Fruit fly (Drosophila melanogaster) whole organism, embryonic: ENCODE measurements around the gene CG6015.

Experiments
- BtbVII ChIP-seq: fragments of 200-800 bp; sonication (Bioruptor generic); optimal IDR thresholded peaks from 3 replicates; lab custom pipeline; 2017; ENCODE audit warnings: missing biosample characterization, mild to moderate bottlenecking, missing genetic modification characterization
- CG11085 ChIP-seq: fragments of 200-800 bp; sonication (Bioruptor generic); IDR thresholded peaks from 2 replicates; pipeline ENCODE4 v1.3.6; 2022; ENCODE audit warnings: missing biosample characterization, missing genetic modification characterization
- CG13287 ChIP-seq: fragments of 200-800 bp; sonication (Bioruptor generic); IDR thresholded peaks from 2 replicates; pipeline ENCODE4 v1.3.6; 2022; ENCODE audit warnings: missing biosample characterization, missing genetic modification characterization; ENCODE audit not compliant: partially characterized antibody
- CG1602 ChIP-seq: fragments of 200-800 bp; sonication (Bioruptor generic); optimal IDR thresholded peaks from 3 replicates; lab custom pipeline; 2016; ENCODE audit warnings: missing biosample characterization, missing genetic modification characterization
- CG16863 ChIP-seq: fragments of 200-800 bp; sonication (Bioruptor generic); optimal IDR thresholded peaks from 3 replicates; lab custom pipeline; 2016; ENCODE audit warnings: missing biosample characterization, missing genetic modification characterization
- CG18599 ChIP-seq: fragments of 200-800 bp; sonication (Bioruptor generic); optimal IDR thresholded peaks from 3 replicates; lab custom pipeline; 2017; ENCODE audit warnings: missing biosample characterization, missing genetic modification characterization, mild to moderate bottlenecking, moderate library complexity, missing genetic modification reagents
- CG2199 ChIP-seq: fragments of 200-800 bp; sonication (Bioruptor generic); IDR thresholded peaks from 3 replicates; pipeline ENCODE4 v1.3.6; 2022; ENCODE audit warnings: missing biosample characterization, missing genetic modification characterization
- CG42726 ChIP-seq: fragments of 200-800 bp; sonication (Bioruptor generic); IDR thresholded peaks from 2 replicates; pipeline ENCODE4 v1.3.6; 2022; ENCODE audit warnings: missing biosample characterization, missing genetic modification characterization; ENCODE audit not compliant: partially characterized antibody
- CG4617 ChIP-seq: fragments of 200-800 bp; sonication (Bioruptor generic); optimal IDR thresholded peaks from 3 replicates; lab custom pipeline; 2016; ENCODE audit warnings: missing biosample characterization, missing genetic modification characterization, borderline replicate concordance
- CG4854 ChIP-seq: fragments of 200-800 bp; sonication (Bioruptor generic); optimal IDR thresholded peaks from 2 replicates; lab custom pipeline; 2016; ENCODE audit warnings: missing biosample characterization, missing genetic modification characterization, inconsistent platforms
- CG6683 ChIP-seq: fragments of 200-800 bp; sonication (Bioruptor generic); optimal IDR thresholded peaks from 2 replicates; lab custom pipeline; 2017; ENCODE audit warnings: missing biosample characterization, mild to moderate bottlenecking, missing genetic modification characterization, missing genetic modification reagents
- CG6689 ChIP-seq: fragments of 200-800 bp; sonication (Bioruptor generic); IDR thresholded peaks from 2 replicates; pipeline ENCODE4 v1.3.6; 2022; ENCODE audit warnings: missing biosample characterization, missing genetic modification characterization
- CG7271 ChIP-seq: fragments of 200-800 bp; sonication (Bioruptor generic); optimal IDR thresholded peaks from 2 replicates; lab custom pipeline; 2018; ENCODE audit warnings: missing biosample characterization, mild to moderate bottlenecking, missing genetic modification characterization, moderate library complexity
- CG7786 ChIP-seq: fragments of 200-800 bp; sonication (Bioruptor generic); optimal IDR thresholded peaks from 2 replicates; lab custom pipeline; 2016; ENCODE audit warnings: missing biosample characterization, missing genetic modification characterization
- CG8290 ChIP-seq, 3 experiments: fragments of 200-800 bp; sonication (Bioruptor generic); optimal IDR thresholded peaks; 2 replicates each; lab custom pipeline; 2016 to 2019; ENCODE audit warnings: missing biosample characterization in 3 of 3, missing genetic modification characterization in 3 of 3, mild to moderate bottlenecking in 2 of 3, moderate library complexity in 1 of 3
- Dp ChIP-seq: fragments of 200-800 bp; sonication (Bioruptor generic); optimal IDR thresholded peaks from 2 replicates; lab custom pipeline; 2018; ENCODE audit warnings: missing biosample characterization, mild to moderate bottlenecking, missing genetic modification characterization, moderate library complexity
- E2f2 ChIP-seq: fragments of 200-800 bp; sonication (Bioruptor generic); IDR thresholded peaks from 2 replicates; pipeline ENCODE4 v1.3.6; 2022; ENCODE audit warnings: missing biosample characterization, missing genetic modification characterization
- Elba2 ChIP-seq: fragments of 200-800 bp; sonication (Bioruptor generic); optimal IDR thresholded peaks from 3 replicates; lab custom pipeline; 2016; ENCODE audit warnings: missing biosample characterization, missing genetic modification characterization
- Hey ChIP-seq: fragments of 200-800 bp; sonication (Bioruptor generic); optimal IDR thresholded peaks from 3 replicates; lab custom pipeline; 2018; ENCODE audit warnings: missing biosample characterization, mild to moderate bottlenecking, missing genetic modification characterization
- Hmr ChIP-seq: fragments of 200-800 bp; sonication (Bioruptor generic); optimal IDR thresholded peaks from 3 replicates; lab custom pipeline; 2017; ENCODE audit warnings: mild to moderate bottlenecking, missing biosample characterization, missing genetic modification reagents, missing genetic modification characterization
- Hmx ChIP-seq: fragments of 200-800 bp; sonication (Bioruptor generic); optimal IDR thresholded peaks from 2 replicates; lab custom pipeline; 2016; ENCODE audit warnings: missing biosample characterization, missing genetic modification characterization
- Hr78 ChIP-seq, 2 experiments: fragments of 200-800 bp in 1 of 2; fragments of >200 bp in 1 of 2; sonication (Bioruptor generic) in 1 of 2; optimal IDR thresholded peaks; 2 replicates each; lab custom pipeline; 2017 to 2019; ENCODE audit warnings: missing biosample characterization in 2 of 2, missing genetic modification characterization in 2 of 2, mild to moderate bottlenecking in 1 of 2, moderate library complexity in 1 of 2
- Lhr ChIP-seq: fragments of 200-800 bp; sonication (Bioruptor generic); optimal IDR thresholded peaks from 3 replicates; lab custom pipeline; 2017; ENCODE audit warnings: mild to moderate bottlenecking, missing biosample characterization, missing genetic modification reagents, missing genetic modification characterization
- MESR4 ChIP-seq: fragments of 200-800 bp; sonication (Bioruptor generic); optimal IDR thresholded peaks from 2 replicates; lab custom pipeline; 2018; ENCODE audit warnings: missing biosample characterization, mild to moderate bottlenecking, missing genetic modification characterization, moderate library complexity
- Pdp1 ChIP-seq, 2 experiments: fragments of 200-800 bp; sonication (Bioruptor generic); optimal IDR thresholded peaks; 3 replicates each; lab custom pipeline; 2016; ENCODE audit warnings: missing biosample characterization in 2 of 2, missing genetic modification characterization in 2 of 2, mild to moderate bottlenecking in 1 of 2, moderate library complexity in 1 of 2
- Side ChIP-seq: fragments of 200-800 bp; sonication (Bioruptor generic); optimal IDR thresholded peaks from 2 replicates; lab custom pipeline; 2016; ENCODE audit warnings: missing biosample characterization, missing genetic modification characterization
- Sry-δ ChIP-seq: fragments of 200-800 bp; sonication (Bioruptor generic); optimal IDR thresholded peaks from 2 replicates; lab custom pipeline; 2016; ENCODE audit warnings: missing biosample characterization, missing genetic modification characterization
- Stat92E ChIP-seq, 3 experiments: fragments of >200 bp in 2 of 3; fragments of 200-800 bp in 1 of 3; sonication (Bioruptor generic) in 1 of 3; optimal IDR thresholded peaks; 2 replicates each; lab custom pipeline; 2017 to 2019; ENCODE audit warnings: missing biosample characterization in 3 of 3, missing genetic modification characterization in 3 of 3, mild to moderate bottlenecking in 1 of 3, moderate library complexity in 1 of 3
- ato ChIP-seq: fragments of 200-800 bp; sonication (Bioruptor generic); IDR thresholded peaks from 2 replicates; pipeline ENCODE4 v1.3.6; 2022; ENCODE audit warnings: missing biosample characterization, missing genetic modification characterization; ENCODE audit not compliant: partially characterized antibody
- bowl ChIP-seq: fragments of 200-800 bp; sonication (Bioruptor generic); IDR thresholded peaks from 2 replicates; pipeline ENCODE4 v1.3.6; 2022; ENCODE audit warnings: missing biosample characterization, missing genetic modification characterization
- crol ChIP-seq: fragments of 200-800 bp; sonication (Bioruptor generic); IDR thresholded peaks from 2 replicates; pipeline ENCODE4 v1.3.6; 2022; ENCODE audit warnings: missing biosample characterization, missing genetic modification characterization
- dan ChIP-seq: fragments of 200-800 bp; sonication (Bioruptor generic); IDR thresholded peaks from 2 replicates; pipeline ENCODE4 v1.3.6; 2022; ENCODE audit warnings: missing biosample characterization, missing genetic modification characterization
- her ChIP-seq: fragments of 200-800 bp; sonication (Bioruptor generic); optimal IDR thresholded peaks from 2 replicates; lab custom pipeline; 2016; ENCODE audit warnings: missing biosample characterization, missing genetic modification characterization
- ken ChIP-seq: fragments of 200-800 bp; sonication (Bioruptor generic); IDR thresholded peaks from 3 replicates; pipeline ENCODE4 v1.3.6; 2022; ENCODE audit warnings: missing biosample characterization, missing genetic modification characterization
- lbe ChIP-seq: fragments of 200-800 bp; sonication (Bioruptor generic); optimal IDR thresholded peaks from 2 replicates; lab custom pipeline; 2016; ENCODE audit warnings: missing biosample characterization, mild to moderate bottlenecking, missing genetic modification characterization
- nau ChIP-seq: fragments of 200-800 bp; sonication (Bioruptor generic); optimal IDR thresholded peaks from 3 replicates; lab custom pipeline; 2017; ENCODE audit warnings: missing biosample characterization, mild to moderate bottlenecking, missing genetic modification characterization, missing genetic modification reagents
- onecut ChIP-seq: fragments of 200-800 bp; sonication (Bioruptor generic); IDR thresholded peaks from 2 replicates; pipeline ENCODE4 v1.3.6; 2022; ENCODE audit warnings: missing biosample characterization, missing genetic modification characterization
- pb ChIP-seq: fragments of 200-800 bp; sonication (Bioruptor generic); optimal IDR thresholded peaks from 3 replicates; lab custom pipeline; 2016; ENCODE audit warnings: missing biosample characterization, missing genetic modification characterization
- pfk ChIP-seq: fragments of 200-800 bp; sonication (Bioruptor generic); optimal IDR thresholded peaks from 2 replicates; lab custom pipeline; 2018; ENCODE audit warnings: missing biosample characterization, mild to moderate bottlenecking, missing genetic modification characterization, moderate library complexity
- sc ChIP-seq, 3 experiments: fragments of >200 bp in 2 of 3; fragments of 200-800 bp in 1 of 3; sonication (Bioruptor generic) in 1 of 3; optimal IDR thresholded peaks; 2 replicates in 2 of 3; 3 replicates in 1 of 3; lab custom pipeline; 2017; ENCODE audit warnings: mild to moderate bottlenecking in 1 of 3, missing biosample characterization in 1 of 3, missing genetic modification characterization in 1 of 3, missing genetic modification reagents in 1 of 3
- sens ChIP-seq: fragments of 200-800 bp; sonication (Bioruptor generic); peaks from one replicate; lab custom pipeline; 2016; ENCODE audit warnings: missing biosample characterization, missing genetic modification characterization
- seq ChIP-seq: fragments of 200-800 bp; sonication (Bioruptor generic); IDR thresholded peaks from 2 replicates; pipeline ENCODE4 v1.3.6; 2022; ENCODE audit warnings: missing biosample characterization, missing genetic modification characterization
- sima ChIP-seq: fragments of 200-800 bp; sonication (Bioruptor generic); optimal IDR thresholded peaks from 2 replicates; lab custom pipeline; 2016; ENCODE audit warnings: missing biosample characterization, missing genetic modification characterization
- so ChIP-seq: fragments of 200-800 bp; sonication (Bioruptor generic); IDR thresholded peaks from 3 replicates; pipeline ENCODE4 v1.3.6; 2022; ENCODE audit warnings: missing biosample characterization, missing genetic modification characterization
- ssp ChIP-seq: fragments of 200-800 bp; sonication (Bioruptor generic); IDR thresholded peaks from 2 replicates; pipeline ENCODE4 v1.3.6; 2022; ENCODE audit warnings: missing biosample characterization, missing genetic modification characterization
- trem ChIP-seq: fragments of 200-800 bp; optimal IDR thresholded peaks from 3 replicates; lab custom pipeline; 2019; ENCODE audit warnings: missing biosample characterization, mild to moderate bottlenecking, missing genetic modification characterization, moderate library complexity
- wek ChIP-seq: fragments of 200-800 bp; sonication (Bioruptor generic); optimal IDR thresholded peaks from 3 replicates; lab custom pipeline; 2018; ENCODE audit warnings: missing biosample characterization, mild to moderate bottlenecking, missing genetic modification characterization, moderate library complexity

CG6015 gene

DNA sequence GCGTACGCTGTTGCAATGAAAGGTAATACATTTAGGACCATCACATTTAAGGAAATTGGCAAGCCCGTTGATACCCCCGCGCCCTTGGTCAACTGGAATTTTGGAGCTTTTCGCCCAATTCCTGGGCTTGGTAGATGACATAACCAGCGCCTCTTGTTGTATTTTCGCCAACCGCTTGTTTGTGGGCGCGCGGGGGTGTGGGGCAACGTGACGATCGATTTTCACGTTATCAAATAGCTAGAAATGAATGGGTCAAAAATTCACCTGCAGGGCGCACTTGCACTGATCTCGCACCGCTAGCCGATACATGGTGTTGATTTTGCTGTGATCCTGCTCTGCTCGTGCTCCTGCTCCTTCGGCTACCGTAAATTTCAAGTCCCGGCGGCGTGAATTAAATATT lies 11.5 kb downstream of the CG6015 start:
- TF ChIP-seq CG4854 (GFP tag; lab: Kevin White, UChicago), result no peak
- TF ChIP-seq E2f2, result peak; percentile 19; the same call in 1 of the 2 replicates
- TF ChIP-seq CG1602 (GFP tag; lab: Kevin White, UChicago), result no peak
- TF ChIP-seq CG6689 (GFP tag; lab: Robert Waterston, UW), result no peak
- peak in 1 of 2 experiments; percentile 98 for TF ChIP-seq Pdp1 (GFP tag; optimal IDR thresholded peaks at IDR 0.05; lab: Kevin White, UChicago)
- no peak for TF ChIP-seq Stat92E (GFP tag; optimal IDR thresholded peaks at IDR 0.05; lab: Kevin White, UChicago)
- no peak for TF ChIP-seq nau (GFP tag; lab: Kevin White, UChicago)
- no peak for TF ChIP-seq Lhr
- TF ChIP-seq CG8290 (GFP tag; optimal IDR thresholded peaks at IDR 0.05; lab: Kevin White, UChicago), result no peak
- peak in 1 of 2 experiments; percentile 7 for TF ChIP-seq CG8290 (tag; optimal IDR thresholded peaks at IDR 0.05; lab: Kevin White, UChicago)
- peak; percentile 14 for TF ChIP-seq CG4617
- TF ChIP-seq ato, result 0 out of 2 replicates have a peak, but pooled peaks have one; percentile 11
- TF ChIP-seq crol, result peak; percentile 96
- TF ChIP-seq seq (GFP tag; lab: Robert Waterston, UW), result peak; percentile 32; the same call in 1 of the 2 replicates
- TF ChIP-seq onecut (GFP tag; lab: Robert Waterston, UW), result peak; percentile 91
- peak; percentile 66 for TF ChIP-seq MESR4 (GFP tag; lab: Kevin White, UChicago)
- TF ChIP-seq, all 482 proteins: peak for 9

DNA sequence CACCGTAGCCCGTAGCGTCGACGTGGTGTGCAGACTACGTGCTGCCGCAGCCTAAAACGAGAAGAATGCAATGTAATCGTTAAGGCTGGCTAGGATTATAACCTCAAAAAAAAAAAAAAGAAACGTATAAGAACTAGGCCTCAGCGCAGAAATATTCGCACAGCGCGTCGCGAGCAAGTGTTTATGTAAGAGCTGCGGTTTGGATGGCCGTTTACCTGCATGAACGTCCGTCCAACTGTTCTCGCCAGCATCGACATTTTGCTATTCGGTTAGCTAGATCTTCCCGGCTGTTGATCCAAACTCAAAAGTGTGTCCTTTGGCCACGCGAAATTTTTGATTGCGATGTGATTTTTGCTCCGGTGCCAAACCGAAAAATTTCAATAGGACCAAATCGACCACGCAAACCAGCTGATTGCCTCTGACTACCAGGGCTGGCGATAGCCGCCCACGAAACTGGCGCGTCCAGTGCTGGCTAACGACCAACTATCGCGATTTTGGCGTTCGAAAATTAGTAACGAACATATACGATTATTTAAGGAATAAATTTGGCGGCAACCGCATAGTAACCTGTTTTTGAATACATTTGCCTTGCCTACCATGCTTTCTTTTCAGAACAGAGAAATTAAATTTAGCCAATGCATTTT lies 15.2 kb downstream of the CG6015 start, which contains the start of gene Idh3b:
Idh3b (minus strand) TSS at position 606 of the 644 bp plus-strand sequence.
- TF ChIP-seq Sry-δ (peak; percentile 87), ken (GFP tag; lab: Robert Waterston, UW) (peak; percentile 85), pb (GFP tag; lab: Kevin White, UChicago) (peak; percentile 48), wek (GFP tag; lab: Kevin White, UChicago) (no peak), sc (optimal IDR thresholded peaks at IDR 0.05; lab: Kevin White, UChicago) (no peak), sc (GFP tag; optimal IDR thresholded peaks at IDR 0.05; lab: Kevin White, UChicago) (no peak), sima (no peak), ssp (GFP tag; lab: Robert Waterston, UW) (no peak; the same call in 1 of the 2 replicates), so (no peak), CG7271 (no peak), trem (tag; lab: Kevin White, UChicago) (peak; percentile 74), Elba2 (GFP tag; lab: Kevin White, UChicago) (peak; percentile 61), Dp (GFP tag; lab: Kevin White, UChicago) (peak; percentile 88), onecut (GFP tag; lab: Robert Waterston, UW) (peak; percentile 77), CG16863 (GFP tag; lab: Kevin White, UChicago) (no peak), her (peak; percentile 73), Hmr (GFP tag; lab: Kevin White, UChicago) (no peak), CG13287 (GFP tag; lab: Robert Waterston, UW) (peak; percentile 98), Side (GFP tag; lab: Kevin White, UChicago) (peak; percentile 54), Hey (no peak), CG2199 (GFP tag; lab: Robert Waterston, UW) (peak; percentile 22; the same call in 1 of the 3 replicates), CG18599 (GFP tag; lab: Kevin White, UChicago) (no peak), Hr78 (GFP tag; optimal IDR thresholded peaks at IDR 0.05; lab: Kevin White, UChicago) (no peak), CG11085 (GFP tag; lab: Robert Waterston, UW) (no peak; the same call in 1 of the 2 replicates), pfk (GFP tag; lab: Kevin White, UChicago) (peak; percentile 42), CG7786 (GFP tag; lab: Kevin White, UChicago) (peak; percentile 68), sens (GFP tag; lab: Kevin White, UChicago) (peak; percentile 93), dan (GFP tag; lab: Robert Waterston, UW) (no peak), CG42726 (GFP tag; lab: Robert Waterston, UW) (no peak; the same call in 1 of the 2 replicates), BtbVII (GFP tag; lab: Kevin White, UChicago) (no peak), bowl (GFP tag; lab: Robert Waterston, UW) (no peak), CG6683 (GFP tag; lab: Kevin White, UChicago) (no peak), Hmx (no peak), lbe (GFP tag; lab: Kevin White, UChicago) (peak; percentile 28)
